Worm (Caenorhabditis elegans): ENCODE data around the gene B0035.18.

ce11 chrIV:11287511-11287910 is 32.6 kb upstream of the B0035.18 start, which contains the start of gene F54D1.6:
- TF ChIP-seq set-16 (GFP tag; IDR thresholded peaks at IDR 0.05), result no peak
- no peak for TF ChIP-seq lsy-2 (tag; optimal IDR thresholded peaks at IDR 0.05)
- TF ChIP-seq mep-1 (tag; optimal IDR thresholded peaks at IDR 0.05), result no peak
- no peak for TF ChIP-seq ceh-28 (tag; optimal IDR thresholded peaks at IDR 0.05)
- no peak for TF ChIP-seq nhr-42 (GFP tag; IDR thresholded peaks at IDR 0.05)
